Worm (Caenorhabditis elegans) whole organism, L4 larva: ENCODE results near the gene F26H11.8.

Experiments used
- ceh-62 ChIP-seq: sonication (generic microtip); optimal IDR thresholded peaks from 2 replicates; lab custom pipeline; 2017; ENCODE audit warnings: missing biosample characterization, missing genetic modification characterization
- daf-16 ChIP-seq, 3 experiments: sonication (generic microtip); optimal IDR thresholded peaks; 2 replicates each; lab custom pipeline; 2016 to 2017; ENCODE audit warnings: missing genetic modification characterization in 3 of 3, missing genetic modification reagents in 3 of 3, mild to moderate bottlenecking in 2 of 3, missing compliant biosample characterization in 2 of 3, missing biosample characterization in 1 of 3, moderate library complexity in 1 of 3

ce11 chrII:14359007-14359406 is 29.3 kb upstream of the F26H11.8 start:
- TF ChIP-seq daf-16 (GFP tag; optimal IDR thresholded peaks at IDR 0.05; lab: Kevin White, UChicago) (no peak), daf-16 (tag; optimal IDR thresholded peaks at IDR 0.05; lab: Kevin White, UChicago) (no peak), ceh-62 (tag; lab: Kevin White, UChicago) (no peak)
